Worm (Caenorhabditis elegans): ENCODE measurements around the gene rpl-29.

The rpl-29 gene

DNA sequence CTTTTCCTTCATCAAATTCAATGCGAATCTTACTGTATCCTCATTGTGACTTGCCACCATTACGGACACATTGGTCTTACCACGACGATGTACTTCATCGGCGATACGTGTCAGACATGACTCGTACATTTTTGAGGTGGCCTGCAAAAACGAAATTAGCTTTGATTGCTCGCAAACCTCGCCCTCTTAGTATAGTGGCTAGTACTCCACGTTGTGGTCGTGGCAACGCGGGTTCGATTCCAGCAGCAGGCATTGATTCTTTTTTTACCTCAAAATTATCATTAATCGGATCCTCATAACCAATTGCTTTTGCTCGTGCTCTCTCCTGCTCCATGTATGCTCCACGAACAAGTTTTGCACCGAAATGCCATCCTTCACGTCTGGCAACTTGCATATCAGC, 11.9 kb upstream of the rpl-29 start:
- TF ChIP-seq scrt-1 (GFP tag; IDR thresholded peaks at IDR 0.05) (no peak), tbx-37 (GFP tag; conservative IDR thresholded peaks at IDR 0.05) (no peak), ama-1 (optimal IDR thresholded peaks at IDR 0.05) (no peak), tra-4 (tag; optimal IDR thresholded peaks at IDR 0.05) (no peak), ceh-36 (tag; optimal IDR thresholded peaks at IDR 0.05) (no peak), aly-1 (tag; optimal IDR thresholded peaks at IDR 0.05) (no peak), B0310.2 (tag; optimal IDR thresholded peaks at IDR 0.05) (no peak), tbx-11 (GFP tag; IDR thresholded peaks at IDR 0.05) (no peak), ceh-13 (GFP tag; optimal IDR thresholded peaks at IDR 0.05) (no peak), hmbx-1 (tag; optimal IDR thresholded peaks at IDR 0.05) (no peak), hmg-4 (GFP tag; optimal IDR thresholded peaks at IDR 0.05) (no peak), ets-7 (tag; optimal IDR thresholded peaks at IDR 0.05) (no peak), hnd-1 (tag; optimal IDR thresholded peaks at IDR 0.05) (no peak), sea-1 (GFP tag; conservative IDR thresholded peaks at IDR 0.05) (no peak), flt-1 (GFP tag; IDR thresholded peaks at IDR 0.05) (no peak), pes-1 (GFP tag; IDR thresholded peaks at IDR 0.05) (no peak), F13C5.2 (tag; optimal IDR thresholded peaks at IDR 0.05) (no peak)

DNA sequence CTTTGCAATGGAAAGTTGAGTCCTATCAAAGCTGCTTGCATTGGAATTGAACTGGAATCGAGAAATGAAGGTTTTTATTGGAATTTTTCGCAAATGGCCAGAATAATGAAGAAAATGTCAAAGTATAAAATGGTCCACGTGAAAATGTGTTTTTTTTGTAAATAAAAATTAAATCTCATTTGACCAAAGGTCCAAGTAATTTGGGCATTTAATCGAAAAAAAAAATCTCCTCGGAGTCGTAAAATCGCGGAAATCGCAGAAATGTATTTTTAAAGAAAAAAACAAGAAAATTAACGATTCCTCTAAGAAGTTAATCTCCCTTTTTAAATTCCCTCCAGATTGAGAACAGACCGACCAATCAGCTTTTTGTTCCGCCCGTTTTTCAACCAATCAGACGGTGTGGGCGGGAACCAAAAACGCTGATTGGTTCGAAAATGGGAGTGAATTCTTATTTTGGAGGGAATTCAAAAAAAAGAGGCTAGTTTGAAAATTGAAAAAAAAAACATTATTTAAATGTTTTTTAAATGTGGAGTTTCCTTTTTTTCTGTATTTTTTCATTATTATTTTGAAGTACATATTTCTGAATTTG, 5.4 kb upstream of the rpl-29 start, which contains the start of gene prdh-1:
TSS of gene prdh-1 (minus strand) at position 51 of the 589 bp plus-strand sequence.
- TF ChIP-seq ceh-36 (tag; optimal IDR thresholded peaks at IDR 0.05): no peak
- no peak for TF ChIP-seq flt-1 (GFP tag; IDR thresholded peaks at IDR 0.05)
- TF ChIP-seq tbx-37 (GFP tag; conservative IDR thresholded peaks at IDR 0.05): no peak
- no peak for TF ChIP-seq ama-1 (optimal IDR thresholded peaks at IDR 0.05)
- no peak for TF ChIP-seq B0310.2 (tag; optimal IDR thresholded peaks at IDR 0.05)
- TF ChIP-seq pes-1 (GFP tag; IDR thresholded peaks at IDR 0.05): no peak
- no peak for TF ChIP-seq aly-1 (tag; optimal IDR thresholded peaks at IDR 0.05)
- no peak for TF ChIP-seq ets-7 (tag; optimal IDR thresholded peaks at IDR 0.05)
- no peak for TF ChIP-seq sea-1 (GFP tag; conservative IDR thresholded peaks at IDR 0.05)
- TF ChIP-seq hmg-4 (GFP tag; optimal IDR thresholded peaks at IDR 0.05): no peak
- no peak for TF ChIP-seq hmbx-1 (tag; optimal IDR thresholded peaks at IDR 0.05)
- no peak for TF ChIP-seq scrt-1 (GFP tag; IDR thresholded peaks at IDR 0.05)
- no peak for TF ChIP-seq tbx-11 (GFP tag; IDR thresholded peaks at IDR 0.05)

DNA sequence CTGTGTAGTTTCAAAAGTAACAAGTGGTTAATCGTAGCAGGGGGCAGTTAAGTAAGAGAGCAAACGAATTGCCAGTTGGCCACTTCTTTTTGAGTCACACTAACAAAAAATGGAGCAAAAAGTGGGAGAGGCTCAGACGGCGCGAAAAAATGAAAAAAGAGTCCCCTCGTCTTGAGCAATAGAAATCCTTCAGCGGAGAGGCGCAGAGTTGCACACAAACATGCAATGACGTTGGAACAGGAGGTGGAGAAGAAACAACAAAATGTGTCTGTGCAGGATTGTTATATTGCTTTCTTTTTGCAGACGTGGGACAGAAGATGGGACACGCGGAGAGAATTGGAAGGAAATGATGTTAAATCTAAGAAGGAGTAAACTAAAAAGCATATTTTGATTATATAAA, 4.3 kb upstream of the rpl-29 start:
- TF ChIP-seq ceh-36 (tag; optimal IDR thresholded peaks at IDR 0.05): no peak
- TF ChIP-seq ets-7 (tag; optimal IDR thresholded peaks at IDR 0.05): no peak
- TF ChIP-seq tbx-11 (GFP tag; IDR thresholded peaks at IDR 0.05): no peak
- TF ChIP-seq sea-1 (GFP tag; conservative IDR thresholded peaks at IDR 0.05): no peak
- no peak for TF ChIP-seq aly-1 (tag; optimal IDR thresholded peaks at IDR 0.05)
- no peak for TF ChIP-seq hmbx-1 (tag; optimal IDR thresholded peaks at IDR 0.05)
- no peak for TF ChIP-seq hmg-4 (GFP tag; optimal IDR thresholded peaks at IDR 0.05)
- no peak for TF ChIP-seq tbx-37 (GFP tag; conservative IDR thresholded peaks at IDR 0.05)
- no peak for TF ChIP-seq ceh-13 (GFP tag; optimal IDR thresholded peaks at IDR 0.05)
- TF ChIP-seq tra-4 (tag; optimal IDR thresholded peaks at IDR 0.05): no peak
- no peak for TF ChIP-seq flt-1 (GFP tag; IDR thresholded peaks at IDR 0.05)
- TF ChIP-seq B0310.2 (tag; optimal IDR thresholded peaks at IDR 0.05): no peak
- no peak for TF ChIP-seq scrt-1 (GFP tag; IDR thresholded peaks at IDR 0.05)
- TF ChIP-seq pes-1 (GFP tag; IDR thresholded peaks at IDR 0.05): no peak
- TF ChIP-seq F13C5.2 (tag; optimal IDR thresholded peaks at IDR 0.05): no peak
- no peak for TF ChIP-seq hnd-1 (tag; optimal IDR thresholded peaks at IDR 0.05)
- no peak for TF ChIP-seq ama-1 (optimal IDR thresholded peaks at IDR 0.05)

DNA sequence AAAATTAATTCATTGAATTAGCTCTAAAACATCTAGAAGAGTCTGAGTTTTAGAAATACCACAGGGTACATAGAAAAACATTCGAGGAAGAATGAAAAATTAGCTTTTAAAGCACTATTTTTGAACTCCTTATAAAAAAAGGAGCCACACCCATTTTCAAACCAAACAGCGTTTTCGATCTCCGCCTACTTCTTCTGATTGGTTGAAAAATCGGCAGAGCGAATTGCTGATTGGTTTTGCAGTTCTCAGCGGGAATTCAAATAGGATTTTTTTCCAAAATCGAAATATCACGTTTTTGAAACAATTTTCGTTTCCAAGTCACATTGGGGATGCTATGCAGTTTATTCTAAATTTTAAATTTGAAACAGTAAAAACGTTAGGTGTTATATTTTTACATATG, 3.9 kb upstream of the rpl-29 start:
- TF ChIP-seq B0310.2 (tag; optimal IDR thresholded peaks at IDR 0.05): no peak
- TF ChIP-seq pes-1 (GFP tag; IDR thresholded peaks at IDR 0.05): no peak
- no peak for TF ChIP-seq ets-7 (tag; optimal IDR thresholded peaks at IDR 0.05)
- TF ChIP-seq ama-1 (optimal IDR thresholded peaks at IDR 0.05): no peak
- no peak for TF ChIP-seq tra-4 (tag; optimal IDR thresholded peaks at IDR 0.05)
- TF ChIP-seq sea-1 (GFP tag; conservative IDR thresholded peaks at IDR 0.05): no peak
- TF ChIP-seq aly-1 (tag; optimal IDR thresholded peaks at IDR 0.05): no peak
- no peak for TF ChIP-seq F13C5.2 (tag; optimal IDR thresholded peaks at IDR 0.05)

DNA sequence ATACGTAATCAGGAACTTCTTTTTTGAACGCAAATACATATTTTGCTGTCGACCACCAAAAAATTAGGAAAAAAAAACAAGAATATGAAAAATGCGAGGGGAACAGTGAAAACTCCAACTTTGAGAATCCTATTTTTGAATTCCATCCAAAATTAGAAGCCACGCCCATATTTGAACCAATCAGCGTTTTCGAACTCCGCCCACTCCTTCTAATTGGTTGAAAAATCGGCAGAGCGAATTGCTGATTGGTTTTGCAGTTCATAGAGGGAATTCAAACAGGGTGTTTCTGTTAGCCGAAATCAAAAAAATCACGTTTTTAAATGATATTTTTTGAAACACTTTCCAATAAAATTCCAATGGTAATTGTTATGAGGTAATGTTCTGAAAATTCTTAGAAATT, 3.3 kb upstream of the rpl-29 start:
- no peak for TF ChIP-seq ets-7 (tag; optimal IDR thresholded peaks at IDR 0.05)
- no peak for TF ChIP-seq ceh-13 (GFP tag; optimal IDR thresholded peaks at IDR 0.05)

DNA sequence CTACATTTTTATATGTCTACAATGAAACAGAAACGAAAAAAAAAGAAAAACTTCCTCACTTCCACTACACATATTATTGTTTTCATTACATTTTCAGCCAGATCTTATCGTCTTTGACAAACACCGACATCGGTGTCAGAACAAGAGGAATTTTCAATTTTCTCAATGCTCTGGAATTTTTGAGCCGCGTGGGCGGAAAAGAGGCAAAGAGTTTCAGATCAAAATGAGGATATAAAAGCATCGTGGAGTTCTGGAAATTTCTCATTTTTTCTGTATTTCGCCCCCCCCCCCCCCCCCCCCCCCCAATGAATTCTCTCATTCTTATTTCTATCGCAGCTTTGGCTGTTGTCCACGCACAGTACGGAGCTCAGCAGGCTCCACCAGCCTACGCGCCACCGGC, 2.2 kb upstream of the rpl-29 start, which contains the start of gene B0513.4:
TSS of gene B0513.4 (plus strand) at position 301 of the 400 bp plus-strand sequence.
- TF ChIP-seq tbx-11 (GFP tag; IDR thresholded peaks at IDR 0.05): no peak
- TF ChIP-seq ceh-13 (GFP tag; optimal IDR thresholded peaks at IDR 0.05): no peak
- TF ChIP-seq ceh-36 (tag; optimal IDR thresholded peaks at IDR 0.05): no peak
- no peak for TF ChIP-seq flt-1 (GFP tag; IDR thresholded peaks at IDR 0.05)
- no peak for TF ChIP-seq scrt-1 (GFP tag; IDR thresholded peaks at IDR 0.05)
- no peak for TF ChIP-seq B0310.2 (tag; optimal IDR thresholded peaks at IDR 0.05)
- TF ChIP-seq pes-1 (GFP tag; IDR thresholded peaks at IDR 0.05): no peak
- no peak for TF ChIP-seq hnd-1 (tag; optimal IDR thresholded peaks at IDR 0.05)
- no peak for TF ChIP-seq F13C5.2 (tag; optimal IDR thresholded peaks at IDR 0.05)
- TF ChIP-seq aly-1 (tag; optimal IDR thresholded peaks at IDR 0.05): no peak
- no peak for TF ChIP-seq sea-1 (GFP tag; conservative IDR thresholded peaks at IDR 0.05)
- TF ChIP-seq ets-7 (tag; optimal IDR thresholded peaks at IDR 0.05): no peak

DNA sequence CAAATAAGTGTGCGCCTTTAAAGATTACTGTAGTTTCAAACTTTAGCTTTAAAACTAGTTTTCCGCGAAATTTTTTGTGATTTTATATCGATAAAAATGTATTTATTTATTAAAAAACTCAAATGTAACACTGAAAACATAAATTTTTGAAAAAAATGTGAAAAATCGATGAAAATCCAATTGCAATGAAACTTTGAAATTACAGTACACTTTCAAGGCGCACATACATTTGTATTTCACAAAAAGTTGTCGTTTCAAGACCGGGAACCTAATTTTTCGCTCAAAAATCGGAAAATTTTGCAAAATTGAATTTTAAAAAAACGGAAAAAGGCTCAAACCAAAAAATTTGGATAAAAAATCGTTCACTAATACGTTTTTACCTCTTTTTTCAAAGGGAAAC, 1.7 kb upstream of the rpl-29 start:
- TF ChIP-seq tbx-37 (GFP tag; conservative IDR thresholded peaks at IDR 0.05) (no peak), scrt-1 (GFP tag; IDR thresholded peaks at IDR 0.05) (no peak), flt-1 (GFP tag; IDR thresholded peaks at IDR 0.05) (no peak), aly-1 (tag; optimal IDR thresholded peaks at IDR 0.05) (no peak), ceh-36 (tag; optimal IDR thresholded peaks at IDR 0.05) (no peak), B0310.2 (tag; optimal IDR thresholded peaks at IDR 0.05) (no peak), ama-1 (optimal IDR thresholded peaks at IDR 0.05) (no peak), ceh-13 (GFP tag; optimal IDR thresholded peaks at IDR 0.05) (no peak), ets-7 (tag; optimal IDR thresholded peaks at IDR 0.05) (no peak), pes-1 (GFP tag; IDR thresholded peaks at IDR 0.05) (no peak)
